Worm (Caenorhabditis elegans) whole organism, midembryonic: ENCODE data around the gene fmo-2.

ENCODE experiments used
- cog-1 ChIP-seq: sonication (generic microtip); optimal IDR thresholded peaks from 2 replicates; lab custom pipeline; 2016; ENCODE audit warnings: missing genetic modification characterization, missing compliant biosample characterization
- flt-1 ChIP-seq: fragments of 200-800 bp; sonication (Bioruptor generic); IDR thresholded peaks from 2 replicates; pipeline ENCODE4 v1.3.6; 2022; ENCODE audit warnings: missing genetic modification characterization, missing compliant biosample characterization
- klf-2 ChIP-seq: fragments of 200-800 bp; sonication (Bioruptor generic); conservative IDR thresholded peaks from 2 replicates; pipeline ENCODE4 v1.3.6; 2022; ENCODE audit warnings: missing genetic modification reagents, missing genetic modification characterization, missing compliant biosample characterization
- med-1 ChIP-seq: sonication (generic microtip); optimal IDR thresholded peaks from 2 replicates; lab custom pipeline; 2017; ENCODE audit warnings: missing genetic modification characterization, mild to moderate bottlenecking, missing compliant biosample characterization, antibody characterized with exemption, missing genetic modification reagents; ENCODE audit not compliant: insufficient read depth
- ref-1 ChIP-seq: fragments of 200-800 bp; sonication (Bioruptor generic); conservative IDR thresholded peaks from 2 replicates; pipeline ENCODE4 v1.3.6; 2022; ENCODE audit warnings: missing genetic modification reagents, missing genetic modification characterization, missing compliant biosample characterization
- tab-1 ChIP-seq: fragments of 200-800 bp; sonication (Bioruptor generic); IDR thresholded peaks from 2 replicates; pipeline ENCODE4 v1.3.6; 2022; ENCODE audit warnings: missing genetic modification characterization, missing compliant biosample characterization
- ztf-29 ChIP-seq: fragments of 200-800 bp; sonication (Bioruptor generic); IDR thresholded peaks from 2 replicates; pipeline ENCODE4 v1.3.6; 2022; ENCODE audit warnings: missing genetic modification reagents, missing genetic modification characterization, missing compliant biosample characterization

DNA sequence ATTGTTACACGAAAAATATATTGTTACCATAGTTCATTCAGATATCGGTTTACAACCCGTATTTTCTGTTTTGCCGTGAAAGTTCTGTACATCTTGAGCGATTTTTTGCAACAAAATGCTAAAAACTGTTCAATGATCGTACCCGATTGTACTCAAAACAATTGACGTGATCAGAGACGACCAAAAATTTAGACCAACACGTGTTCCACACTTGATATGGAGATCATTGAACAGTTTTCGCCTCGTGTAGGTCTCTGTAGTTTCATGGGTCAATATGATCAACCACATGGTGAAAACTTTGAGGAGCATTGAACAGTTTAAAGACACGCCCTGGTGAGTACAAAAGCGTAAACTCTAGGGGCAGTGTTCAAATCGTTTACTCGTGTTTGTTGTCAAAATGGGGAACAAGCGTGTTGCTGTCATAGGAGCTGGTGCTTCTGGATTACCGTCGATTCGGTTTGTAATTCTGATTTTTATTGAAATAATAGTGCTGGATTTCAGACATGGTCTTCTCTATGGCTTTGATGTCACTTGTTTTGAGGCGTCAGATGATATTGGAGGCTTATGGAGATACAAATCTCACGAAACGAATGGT is at the start of gene fmo-2:
- no peak for TF ChIP-seq ztf-29 (GFP tag; lab: Robert Waterston, UW)
- TF ChIP-seq cog-1 = no peak
- no peak for TF ChIP-seq tab-1 (GFP tag; lab: Robert Waterston, UW)
- TF ChIP-seq klf-2 (GFP tag; lab: Robert Waterston, UW) = no peak
- no peak for TF ChIP-seq med-1 (GFP tag; lab: Kevin White, UChicago)
- TF ChIP-seq flt-1 (GFP tag; lab: Robert Waterston, UW) = no peak
- TF ChIP-seq ref-1 (GFP tag; lab: Robert Waterston, UW) = no peak
